Worm (Caenorhabditis elegans) whole organism, L4 larva: ENCODE measurements around the gene C50D2.1.

Experiments
- F37D6.2 ChIP-seq: sonication (generic microtip); optimal IDR thresholded peaks from 2 replicates; lab custom pipeline; 2016; ENCODE audit warnings: mild to moderate bottlenecking, missing genetic modification characterization, missing compliant biosample characterization
- aha-1 ChIP-seq: fragments of 150-350 bp; peaks from one replicate; lab custom pipeline; 2014; ENCODE audit warnings: missing biosample characterization, missing genetic modification characterization
- ceh-62 ChIP-seq: sonication (generic microtip); optimal IDR thresholded peaks from 2 replicates; lab custom pipeline; 2017; ENCODE audit warnings: missing biosample characterization, missing genetic modification characterization
- dpl-1 ChIP-seq: fragments of 150-350 bp; optimal IDR thresholded peaks from 2 replicates; lab custom pipeline; 2014; ENCODE audit warnings: missing biosample characterization, missing genetic modification reagents, missing genetic modification characterization
- fkh-10 ChIP-seq: fragments of 150-350 bp; optimal IDR thresholded peaks from 2 replicates; lab custom pipeline; 2014; ENCODE audit warnings: missing biosample characterization, missing genetic modification reagents, missing genetic modification characterization
- hlh-30 ChIP-seq: sonication (generic microtip); optimal IDR thresholded peaks from 2 replicates; lab custom pipeline; 2017; ENCODE audit warnings: antibody characterized with exemption, mild to moderate bottlenecking, missing genetic modification characterization, missing compliant biosample characterization; ENCODE audit not compliant: insufficient read depth
- lin-29 ChIP-seq: fragments of 200-800 bp; sonication (Bioruptor generic); IDR thresholded peaks from 2 replicates; pipeline ENCODE4 v1.3.6; 2022; ENCODE audit warnings: missing genetic modification reagents, missing genetic modification characterization, missing compliant biosample characterization
- lsy-2 ChIP-seq, 2 experiments: fragments of 150-350 bp in 1 of 2; sonication (generic microtip) in 1 of 2; optimal IDR thresholded peaks; 2 replicates each; lab custom pipeline; 2014 to 2017; ENCODE audit warnings: missing biosample characterization in 2 of 2, missing genetic modification characterization in 2 of 2
- mes-2 ChIP-seq: sonication (generic microtip); optimal IDR thresholded peaks from 2 replicates; lab custom pipeline; 2016; ENCODE audit warnings: missing genotype, mild to moderate bottlenecking, missing genetic modification characterization, missing compliant biosample characterization; ENCODE audit not compliant: poor library complexity, severe bottlenecking
- nhr-111 ChIP-seq: fragments of 200-800 bp; sonication (Bioruptor generic); optimal IDR thresholded peaks from 2 replicates; lab custom pipeline; 2018; ENCODE audit warnings: mild to moderate bottlenecking, missing genetic modification characterization, missing compliant biosample characterization
- vab-7 ChIP-seq: fragments of 200-800 bp; sonication (Bioruptor generic); IDR thresholded peaks from 2 replicates; pipeline ENCODE4 v1.3.6; 2022; ENCODE audit warnings: missing genetic modification reagents, missing genetic modification characterization, missing compliant biosample characterization

DNA sequence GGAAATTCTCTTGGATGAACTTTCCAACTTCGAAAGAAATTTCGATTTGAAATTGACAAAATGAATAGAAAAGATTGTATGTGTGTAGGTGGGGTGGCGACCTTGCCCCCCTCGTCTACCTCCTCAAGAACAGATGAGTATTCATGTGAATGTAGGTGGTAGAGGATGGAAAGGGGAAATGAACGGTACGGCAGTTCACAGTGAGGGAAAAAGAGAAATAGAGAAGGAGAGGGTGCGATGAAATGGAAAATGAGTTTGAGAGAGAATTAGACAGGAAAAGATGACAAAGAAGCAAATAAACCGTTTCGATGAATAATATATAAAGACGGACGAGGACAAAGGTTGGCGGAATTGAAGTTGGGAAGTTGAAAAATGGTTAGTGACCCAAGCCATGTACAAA, 10.6 kb downstream of the C50D2.1 start:
- no peak for TF ChIP-seq F37D6.2 (tag; lab: Kevin White, UChicago)
- no peak for TF ChIP-seq ceh-62 (tag; lab: Kevin White, UChicago)
- TF ChIP-seq vab-7 (GFP tag; lab: Robert Waterston, UW): no peak
- TF ChIP-seq lsy-2 (tag; optimal IDR thresholded peaks at IDR 0.05; lab: Kevin White, UChicago): no peak
- peak; percentile 39 for TF ChIP-seq hlh-30
- TF ChIP-seq dpl-1 (GFP tag; lab: Kevin White, UChicago): no peak
- TF ChIP-seq aha-1: peak; percentile 31
- TF ChIP-seq mes-2 (tag; lab: Kevin White, UChicago): no peak
- no peak for TF ChIP-seq nhr-111 (GFP tag; lab: Kevin White, UChicago)
- no peak for TF ChIP-seq lin-29 (GFP tag; lab: Robert Waterston, UW)
- no peak for TF ChIP-seq fkh-10
